Worm (Caenorhabditis elegans): Measurements from ENCODE around the gene srh-67.

srh-67 gene

ce11 chrII:12488810-12489209 lies 19.9 kb upstream of the srh-67 start:
- TF ChIP-seq unc-62 (GFP tag; optimal IDR thresholded peaks at IDR 0.05): no peak

- TF ChIP-seq nhr-25 (tag; optimal IDR thresholded peaks at IDR 0.05) (no peak), ZK546.5 (tag; optimal IDR thresholded peaks at IDR 0.05) (no peak), fos-1 (tag; optimal IDR thresholded peaks at IDR 0.05) (no peak), R02D3.7 (tag; optimal IDR thresholded peaks at IDR 0.05) (no peak), sma-9 (GFP tag; optimal IDR thresholded peaks at IDR 0.05) (no peak), sma-9 (tag; optimal IDR thresholded peaks at IDR 0.05) (no peak), lin-11 (tag; optimal IDR thresholded peaks at IDR 0.05) (no peak), mbf-1 (tag; optimal IDR thresholded peaks at IDR 0.05) (no peak), peb-1 (tag; optimal IDR thresholded peaks at IDR 0.05) (no peak), unc-62 (GFP tag; optimal IDR thresholded peaks at IDR 0.05) (no peak), lin-13 (GFP tag; optimal IDR thresholded peaks at IDR 0.05) (no peak), ceh-16 (tag; optimal IDR thresholded peaks at IDR 0.05) (no peak), nhr-11 (tag; optimal IDR thresholded peaks at IDR 0.05) (no peak)
Measured at ce11 chrII:12489903-12490302, 18.8 kb upstream of the srh-67 start, which contains the start of gene T21B4.15. Gene T21B4.15 (plus strand): TSS chrII:12490203.

DNA sequence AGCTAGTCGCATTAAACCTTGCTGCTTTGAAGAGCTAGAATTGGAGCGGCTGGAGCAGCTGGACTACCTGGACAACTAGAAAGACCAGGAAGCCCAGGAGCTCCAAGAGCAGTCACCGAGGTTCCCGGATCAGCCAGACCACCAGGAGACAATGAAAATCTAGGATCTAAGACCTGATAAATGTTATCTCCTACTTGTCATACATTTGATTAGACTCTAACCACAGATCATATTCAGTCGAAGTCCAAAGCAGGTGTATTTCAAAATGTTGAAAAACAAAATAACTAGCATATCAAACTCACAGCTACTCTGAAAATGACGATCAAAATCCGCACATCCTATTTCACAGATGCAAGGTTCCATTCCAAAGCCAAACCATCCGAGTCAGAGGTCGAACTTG lies 16.8 kb upstream of the srh-67 start, which contains the start of gene srz-6:
TSS of gene srz-6 (plus strand) at position 301 of the 400 bp plus-strand sequence.
- TF ChIP-seq ztf-4 (tag; optimal IDR thresholded peaks at IDR 0.05) (no peak), lin-11 (tag; optimal IDR thresholded peaks at IDR 0.05) (no peak), nhr-129 (tag; optimal IDR thresholded peaks at IDR 0.05) (no peak), nhr-77 (tag; optimal IDR thresholded peaks at IDR 0.05) (no peak), nhr-237 (tag; optimal IDR thresholded peaks at IDR 0.05) (no peak), F13H6.1 (tag; optimal IDR thresholded peaks at IDR 0.05) (no peak), blmp-1 (tag; optimal IDR thresholded peaks at IDR 0.05; ENCODE audit: insufficient read depth) (no peak), aly-2 (tag; optimal IDR thresholded peaks at IDR 0.05) (no peak), Y55F3AM.14 (GFP tag; optimal IDR thresholded peaks at IDR 0.05) (no peak), unc-39 (tag; optimal IDR thresholded peaks at IDR 0.05) (no peak), gmeb-1 (tag; optimal IDR thresholded peaks at IDR 0.05) (no peak), fos-1 (tag; optimal IDR thresholded peaks at IDR 0.05) (no peak), zag-1 (tag; optimal IDR thresholded peaks at IDR 0.05) (no peak), snpc-4 (tag; optimal IDR thresholded peaks at IDR 0.05) (no peak)

ce11 chrII:12494067-12494477 lies 14.7 kb upstream of the srh-67 start:
- no peak for TF ChIP-seq skn-1 (tag; optimal IDR thresholded peaks at IDR 0.05)
- no peak for TF ChIP-seq ceh-16 (tag; optimal IDR thresholded peaks at IDR 0.05)
- no peak for TF ChIP-seq unc-55 (GFP tag; optimal IDR thresholded peaks at IDR 0.05)
- no peak for TF ChIP-seq sma-9 (GFP tag; optimal IDR thresholded peaks at IDR 0.05)
- no peak for TF ChIP-seq sma-9 (tag; optimal IDR thresholded peaks at IDR 0.05)
- no peak for TF ChIP-seq crh-2 (tag; optimal IDR thresholded peaks at IDR 0.05)
- TF ChIP-seq nhr-25 (tag; optimal IDR thresholded peaks at IDR 0.05): no peak
- no peak for TF ChIP-seq nhr-129 (tag; optimal IDR thresholded peaks at IDR 0.05)
- TF ChIP-seq elt-3 (tag; optimal IDR thresholded peaks at IDR 0.05): no peak
- TF ChIP-seq nhr-12 (tag; optimal IDR thresholded peaks at IDR 0.05): no peak
- TF ChIP-seq mdl-1 (tag; optimal IDR thresholded peaks at IDR 0.05): no peak

ce11 chrII:12494556-12495131 lies 14.1 kb upstream of the srh-67 start, which contains the start of gene col-85:
Gene col-85 (minus strand): TSS chrII:12495095.
- TF ChIP-seq R02D3.7 (tag; optimal IDR thresholded peaks at IDR 0.05): no peak
- no peak for TF ChIP-seq blmp-1 (tag; optimal IDR thresholded peaks at IDR 0.05; ENCODE audit: insufficient read depth)
- TF ChIP-seq nhr-6 (tag; optimal IDR thresholded peaks at IDR 0.05): peak; percentile 47
- no peak for TF ChIP-seq unc-39 (tag; optimal IDR thresholded peaks at IDR 0.05)
- no peak for TF ChIP-seq mab-5 (tag; optimal IDR thresholded peaks at IDR 0.05)
- no peak for TF ChIP-seq ama-1 (optimal IDR thresholded peaks at IDR 0.05)
- no peak for TF ChIP-seq ceh-16 (tag; optimal IDR thresholded peaks at IDR 0.05)
- no peak for TF ChIP-seq elt-1 (tag; optimal IDR thresholded peaks at IDR 0.05)
- TF ChIP-seq nhr-129 (tag; optimal IDR thresholded peaks at IDR 0.05): peak; percentile 75
- TF ChIP-seq fos-1 (tag; optimal IDR thresholded peaks at IDR 0.05): peak; percentile 49
- TF ChIP-seq elt-3 (tag; optimal IDR thresholded peaks at IDR 0.05): no peak
- no peak for TF ChIP-seq zag-1 (tag; optimal IDR thresholded peaks at IDR 0.05)
- peak; percentile 60 for TF ChIP-seq nhr-21 (tag; optimal IDR thresholded peaks at IDR 0.05)
- no peak for TF ChIP-seq dmd-4 (tag; optimal IDR thresholded peaks at IDR 0.05)
- TF ChIP-seq sma-9 (GFP tag; optimal IDR thresholded peaks at IDR 0.05): peak; percentile 85
- TF ChIP-seq sma-9 (tag; optimal IDR thresholded peaks at IDR 0.05): no peak
- TF ChIP-seq mbf-1 (tag; optimal IDR thresholded peaks at IDR 0.05): no peak
- no peak for TF ChIP-seq ztf-11 (tag; optimal IDR thresholded peaks at IDR 0.05)
- TF ChIP-seq F13H6.1 (tag; optimal IDR thresholded peaks at IDR 0.05): peak; percentile 67
- no peak for TF ChIP-seq nhr-237 (tag; optimal IDR thresholded peaks at IDR 0.05)
- peak; percentile 60 for TF ChIP-seq crh-2 (tag; optimal IDR thresholded peaks at IDR 0.05)
- no peak for TF ChIP-seq unc-62 (GFP tag; optimal IDR thresholded peaks at IDR 0.05)
- TF ChIP-seq ZK546.5 (tag; optimal IDR thresholded peaks at IDR 0.05): no peak
- peak; percentile 8 for TF ChIP-seq nhr-11 (tag; optimal IDR thresholded peaks at IDR 0.05)
- no peak for TF ChIP-seq lin-39 (tag; optimal IDR thresholded peaks at IDR 0.05)
- peak; percentile 56 for TF ChIP-seq C34F6.9 (tag; optimal IDR thresholded peaks at IDR 0.05)
- TF ChIP-seq alr-1 (tag; optimal IDR thresholded peaks at IDR 0.05): no peak
- peak; percentile 46 for TF ChIP-seq sem-4 (tag; optimal IDR thresholded peaks at IDR 0.05)
- peak; percentile 54 for TF ChIP-seq Y55F3AM.14 (GFP tag; optimal IDR thresholded peaks at IDR 0.05)
- TF ChIP-seq mdl-1 (tag; optimal IDR thresholded peaks at IDR 0.05): no peak
- TF ChIP-seq sma-3 (GFP tag; optimal IDR thresholded peaks at IDR 0.05): peak; percentile 65
- peak; percentile 69 for TF ChIP-seq lin-11 (tag; optimal IDR thresholded peaks at IDR 0.05)
- TF ChIP-seq peb-1 (tag; optimal IDR thresholded peaks at IDR 0.05): no peak
